Worm (Caenorhabditis elegans) whole organism, early embryonic: Measurements from ENCODE around the gene F37B12.1.

ENCODE experiments used
- aly-1 ChIP-seq: sonication (generic microtip); optimal IDR thresholded peaks from 2 replicates; lab custom pipeline; 2016; ENCODE audit warnings: missing genetic modification characterization, missing compliant biosample characterization
- ceh-36 ChIP-seq: sonication (generic microtip); optimal IDR thresholded peaks from 2 replicates; lab custom pipeline; 2016; ENCODE audit warnings: missing genetic modification characterization, inconsistent platforms, missing compliant biosample characterization

DNA sequence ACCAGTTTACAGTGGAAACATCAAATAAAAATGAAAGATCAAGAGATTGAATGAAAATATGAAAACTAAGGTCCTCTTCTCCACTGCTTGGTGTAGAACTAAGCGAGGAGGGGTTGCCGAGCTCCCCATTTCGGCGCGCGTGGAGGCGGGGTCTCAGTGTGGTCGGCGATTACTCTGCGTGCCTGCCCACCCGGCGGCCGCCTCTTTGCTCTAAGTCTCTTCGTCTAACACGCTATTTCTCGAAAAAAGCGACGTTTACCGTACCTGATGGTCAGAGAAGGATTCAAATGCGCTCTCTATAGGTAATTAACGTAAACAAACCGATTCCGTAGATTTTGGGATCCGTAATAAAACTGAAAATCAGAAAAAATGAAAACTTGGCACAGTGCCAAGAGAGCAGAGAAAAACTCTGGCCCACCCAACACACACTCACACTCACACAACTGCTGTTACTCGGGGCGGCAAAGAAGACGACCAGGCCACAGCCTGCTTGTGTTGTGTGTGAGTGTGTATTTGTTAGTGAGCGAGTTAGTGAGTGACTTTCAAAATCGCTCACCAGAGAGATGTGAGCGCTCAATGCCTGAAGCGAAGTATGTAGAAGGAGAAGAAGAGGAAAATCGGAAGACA, 32.6 kb upstream of the F37B12.1 start:
- TF ChIP-seq ceh-36 (tag; lab: Kevin White, UChicago) (no peak), aly-1 (no peak)
